Worm (Caenorhabditis elegans): ENCODE data around the gene T03G11.9.

T03G11.9 gene

DNA sequence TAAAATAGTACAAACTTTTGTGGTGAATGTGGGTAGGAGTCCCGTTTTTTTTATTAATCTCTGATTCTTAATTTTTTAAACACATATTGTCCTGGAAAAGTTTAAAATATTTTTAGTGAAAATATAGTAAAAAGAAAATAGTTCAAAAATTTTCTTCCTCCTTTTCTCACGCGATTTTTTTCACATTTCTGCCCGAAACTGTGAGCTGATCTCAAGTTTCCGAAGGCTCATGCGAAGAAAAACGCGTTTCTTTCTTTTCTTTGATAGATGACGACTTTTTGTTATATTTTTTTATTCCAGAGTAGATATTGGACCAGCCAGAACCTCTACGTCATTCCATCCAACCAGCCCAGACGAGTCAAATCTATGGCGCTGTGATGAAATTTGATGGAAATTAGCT lies at the start of gene T03G11.9:
Gene T03G11.9, plus strand, starts transcription at position 301 of the 400 bp plus-strand sequence.
- TF ChIP-seq ceh-30 (tag; optimal IDR thresholded peaks at IDR 0.05) = no peak
- TF ChIP-seq zip-5 (tag; optimal IDR thresholded peaks at IDR 0.05) = no peak
- TF ChIP-seq unc-86 (tag; optimal IDR thresholded peaks at IDR 0.05) = no peak
- TF ChIP-seq ceh-6 (GFP tag; optimal IDR thresholded peaks at IDR 0.05) = no peak
- TF ChIP-seq sox-2 (GFP tag; IDR thresholded peaks at IDR 0.05) = no peak

DNA sequence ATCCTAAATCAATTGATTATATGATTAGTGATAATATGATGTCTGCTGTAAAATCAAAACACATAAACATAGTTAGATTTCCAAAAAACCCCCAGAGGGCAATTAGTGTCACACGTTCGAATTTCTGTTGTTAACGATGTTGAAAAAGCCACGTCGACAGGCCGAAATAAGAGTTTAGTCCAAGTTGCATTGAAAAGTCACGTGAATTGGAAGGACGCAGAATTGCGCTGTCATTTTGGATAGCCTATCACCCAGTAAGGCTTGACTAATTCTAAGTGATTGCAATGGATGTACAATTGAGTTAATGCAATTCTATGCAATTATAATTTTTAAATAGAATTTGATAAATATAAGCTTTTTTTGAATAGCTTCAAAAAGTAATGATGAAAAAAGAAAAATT lies 48.5 kb upstream of the T03G11.9 start:
- TF ChIP-seq ama-1 (optimal IDR thresholded peaks at IDR 0.05) (no peak), C38D4.7 (GFP tag; optimal IDR thresholded peaks at IDR 0.05) (no peak), elt-4 (tag; optimal IDR thresholded peaks at IDR 0.05) (no peak), zip-5 (tag; optimal IDR thresholded peaks at IDR 0.05) (no peak), ahr-1 (tag; optimal IDR thresholded peaks at IDR 0.05) (no peak), ceh-6 (GFP tag; optimal IDR thresholded peaks at IDR 0.05) (no peak), eyg-1 (tag; optimal IDR thresholded peaks at IDR 0.05) (no peak), sox-4 (tag; optimal IDR thresholded peaks at IDR 0.05) (no peak), ceh-19 (GFP tag; optimal IDR thresholded peaks at IDR 0.05) (no peak), ztf-16 (tag; optimal IDR thresholded peaks at IDR 0.05) (no peak), pha-2 (tag; optimal IDR thresholded peaks at IDR 0.05) (no peak), unc-42 (tag; optimal IDR thresholded peaks at IDR 0.05) (no peak), ceh-31 (tag; optimal IDR thresholded peaks at IDR 0.05) (no peak), madf-2 (tag; optimal IDR thresholded peaks at IDR 0.05) (no peak), unc-55 (GFP tag; optimal IDR thresholded peaks at IDR 0.05) (no peak), syd-9 (tag; optimal IDR thresholded peaks at IDR 0.05) (no peak), npax-4 (tag; optimal IDR thresholded peaks at IDR 0.05) (no peak)

DNA sequence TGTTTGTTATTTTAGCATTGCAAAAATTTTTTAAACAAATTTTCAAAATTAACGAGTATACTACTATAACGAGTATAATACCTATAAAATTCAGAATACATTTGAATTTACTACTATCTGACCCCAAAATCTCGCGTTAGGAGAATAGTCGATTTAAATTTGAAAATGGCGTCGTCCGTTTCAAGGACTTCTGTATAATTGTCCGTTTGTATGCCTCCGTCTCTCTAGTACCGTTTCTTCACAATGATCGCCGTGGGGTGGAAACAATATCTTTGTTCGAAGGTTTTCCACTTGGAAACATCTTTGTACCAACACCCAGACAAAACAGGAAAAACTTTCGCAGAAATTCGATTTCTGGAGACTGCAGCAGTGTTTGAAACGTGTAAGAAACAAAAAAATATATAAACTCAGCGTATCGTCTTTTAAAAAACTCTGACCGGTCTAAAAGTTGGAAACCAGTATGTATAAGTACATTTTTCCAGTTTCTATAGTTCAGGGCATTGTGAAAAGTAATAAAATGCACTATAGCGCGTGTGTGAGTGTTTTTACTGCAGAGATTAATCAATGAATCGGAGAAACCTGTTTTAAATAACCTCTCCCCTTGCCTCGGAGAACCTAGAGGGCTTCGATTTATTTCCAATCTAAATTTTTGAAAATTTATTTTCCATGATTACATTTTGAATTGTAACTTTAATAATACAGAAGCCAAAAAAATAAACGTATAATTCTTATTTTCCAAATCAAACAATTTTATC lies 46.1 kb upstream of the T03G11.9 start:
- TF ChIP-seq hlh-30 (tag; optimal IDR thresholded peaks at IDR 0.05; ENCODE audit: insufficient read depth) (no peak), fkh-6 (tag; optimal IDR thresholded peaks at IDR 0.05) (no peak), ceh-14 (tag; optimal IDR thresholded peaks at IDR 0.05) (no peak), unc-42 (tag; optimal IDR thresholded peaks at IDR 0.05) (no peak), madf-2 (tag; optimal IDR thresholded peaks at IDR 0.05) (no peak), sox-4 (tag; optimal IDR thresholded peaks at IDR 0.05) (no peak), ceh-45 (GFP tag; IDR thresholded peaks at IDR 0.05) (no peak), ztf-16 (tag; optimal IDR thresholded peaks at IDR 0.05) (no peak), elt-2 (tag; optimal IDR thresholded peaks at IDR 0.05) (no peak)

DNA sequence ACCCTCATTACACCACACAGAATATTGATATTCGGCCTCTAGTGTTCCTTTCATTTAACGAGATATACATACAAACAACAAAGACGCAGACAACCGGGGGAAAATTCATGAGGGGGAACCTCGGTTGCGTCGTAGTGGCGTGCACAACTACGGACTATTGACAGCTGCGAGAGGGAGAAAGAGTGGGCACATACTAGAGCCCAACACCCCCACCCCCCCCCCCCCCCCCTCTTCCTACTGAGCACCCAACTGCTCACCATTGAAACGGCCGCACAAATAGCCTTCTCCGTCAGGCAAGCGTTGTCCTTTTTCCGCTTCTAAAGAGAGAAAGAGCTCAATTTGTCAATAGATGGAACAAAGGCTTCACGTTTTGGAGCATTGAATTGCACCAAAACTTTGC lies 43.9 kb upstream of the T03G11.9 start:
- TF ChIP-seq che-1 (tag; optimal IDR thresholded peaks at IDR 0.05) (peak; percentile 42), ceh-18 (tag; optimal IDR thresholded peaks at IDR 0.05) (no peak), ceh-19 (GFP tag; optimal IDR thresholded peaks at IDR 0.05) (peak; percentile 64), pat-9 (tag; optimal IDR thresholded peaks at IDR 0.05) (peak; percentile 43), T23F11.4 (GFP tag; optimal IDR thresholded peaks at IDR 0.05) (peak; percentile 35), nhr-232 (tag; optimal IDR thresholded peaks at IDR 0.05) (no peak), ceh-48 (tag; optimal IDR thresholded peaks at IDR 0.05) (peak; percentile 48), ttx-3 (tag; optimal IDR thresholded peaks at IDR 0.05) (no peak), pag-3 (tag; optimal IDR thresholded peaks at IDR 0.05; ENCODE audit: borderline replicate concordance) (no peak), ceh-24 (tag; optimal IDR thresholded peaks at IDR 0.05) (no peak), mec-3 (tag; optimal IDR thresholded peaks at IDR 0.05; ENCODE audit: borderline replicate concordance) (no peak), odd-2 (tag; optimal IDR thresholded peaks at IDR 0.05) (no peak), nfya-1 (tag; optimal IDR thresholded peaks at IDR 0.05) (peak; percentile 16), rnt-1 (tag; optimal IDR thresholded peaks at IDR 0.05) (no peak), hlh-13 (GFP tag; optimal IDR thresholded peaks at IDR 0.05) (no peak), unc-3 (GFP tag; conservative IDR thresholded peaks at IDR 0.05) (no peak), unc-3 (tag; optimal IDR thresholded peaks at IDR 0.05) (no peak), pha-2 (tag; optimal IDR thresholded peaks at IDR 0.05) (peak; percentile 71), F13H6.1 (tag; optimal IDR thresholded peaks at IDR 0.05) (no peak), pax-1 (tag; optimal IDR thresholded peaks at IDR 0.05) (no peak), unc-42 (tag; optimal IDR thresholded peaks at IDR 0.05) (peak; percentile 5), C38D4.7 (GFP tag; optimal IDR thresholded peaks at IDR 0.05) (no peak), hlh-6 (tag; optimal IDR thresholded peaks at IDR 0.05) (no peak), ceh-14 (tag; optimal IDR thresholded peaks at IDR 0.05) (no peak), ceh-30 (tag; optimal IDR thresholded peaks at IDR 0.05) (no peak), Y22D7AL.16 (tag; optimal IDR thresholded peaks at IDR 0.05) (no peak), elt-2 (tag; optimal IDR thresholded peaks at IDR 0.05) (no peak), sox-2 (GFP tag; IDR thresholded peaks at IDR 0.05) (no peak)
